Fruit fly (Drosophila melanogaster) whole organism, wandering third instar larva: ENCODE data around the gene dj-1beta.

Experiments
- Abd-B ChIP-seq: fragments of >200 bp; optimal IDR thresholded peaks from 2 replicates; lab custom pipeline; 2017; ENCODE audit warnings: missing biosample characterization, missing genetic modification characterization
- CG9705 ChIP-seq: fragments of 200-800 bp; sonication (Bioruptor generic); optimal IDR thresholded peaks from 2 replicates; lab custom pipeline; 2018; ENCODE audit warnings: missing biosample characterization, mild to moderate bottlenecking, missing genetic modification characterization
- Dfd ChIP-seq: fragments of >200 bp; optimal IDR thresholded peaks from 2 replicates; lab custom pipeline; 2017; ENCODE audit warnings: missing biosample characterization, missing genetic modification characterization
- Dif ChIP-seq: fragments of 200-275, 200-300 bp; sonication (Bioruptor generic); optimal IDR thresholded peaks from 2 replicates; lab custom pipeline; 2018; ENCODE audit warnings: missing biosample characterization, missing genetic modification characterization; ENCODE audit not compliant: partially characterized antibody
- GATAd ChIP-seq: sonication (Bioruptor generic); optimal IDR thresholded peaks from 2 replicates; lab custom pipeline; 2016; ENCODE audit warnings: missing biosample characterization, missing genetic modification characterization
- HLH106 ChIP-seq: fragments of 200-800 bp; optimal IDR thresholded peaks from 3 replicates; lab custom pipeline; 2019; ENCODE audit warnings: missing biosample characterization, mild to moderate bottlenecking, missing genetic modification characterization, moderate library complexity
- Hnf4 ChIP-seq: fragments of 200-800 bp; sonication (Bioruptor generic); optimal IDR thresholded peaks from 2 replicates; lab custom pipeline; 2016; ENCODE audit warnings: missing biosample characterization, mild to moderate bottlenecking, missing genetic modification characterization
- Hr78 ChIP-seq: fragments of >200 bp; optimal IDR thresholded peaks from 2 replicates; lab custom pipeline; 2017; ENCODE audit warnings: missing biosample characterization, missing genetic modification characterization
- Hr83 ChIP-seq: fragments of 200-300 bp; sonication (Bioruptor generic); optimal IDR thresholded peaks from 2 replicates; lab custom pipeline; 2016; ENCODE audit warnings: missing biosample characterization, mild to moderate bottlenecking, missing genetic modification characterization, moderate library complexity; ENCODE audit not compliant: poor library complexity, severe bottlenecking
- Jra ChIP-seq: sonication (Bioruptor generic); optimal IDR thresholded peaks from 2 replicates; lab custom pipeline; 2016; ENCODE audit warnings: missing biosample characterization, missing genetic modification characterization
- Mio ChIP-seq: sonication (Bioruptor generic); optimal IDR thresholded peaks from 2 replicates; lab custom pipeline; 2016; ENCODE audit warnings: missing biosample characterization, missing genetic modification characterization
- Myc ChIP-seq: fragments of >200 bp; optimal IDR thresholded peaks from 2 replicates; lab custom pipeline; 2017
- N ChIP-seq: fragments of >200 bp; optimal IDR thresholded peaks from 2 replicates; lab custom pipeline; 2018; ENCODE audit warnings: missing biosample characterization, missing external identifiers, missing genetic modification characterization
- OdsH ChIP-seq: fragments of 200-800 bp; sonication (Bioruptor generic); optimal IDR thresholded peaks from 2 replicates; lab custom pipeline; 2016; ENCODE audit warnings: missing biosample characterization, mild to moderate bottlenecking, missing genetic modification characterization
- Rel ChIP-seq, 2 experiments: fragments of 200-800 bp; sonication (Bioruptor generic) in 1 of 2; optimal IDR thresholded peaks; 2 replicates in 1 of 2; 3 replicates in 1 of 2; lab custom pipeline; 2016 to 2019; ENCODE audit warnings: mild to moderate bottlenecking in 2 of 2, missing biosample characterization in 2 of 2, missing genetic modification characterization in 2 of 2, moderate library complexity in 1 of 2
- Sp1 ChIP-seq: fragments of 200-800 bp; sonication (Bioruptor generic); optimal IDR thresholded peaks from 3 replicates; lab custom pipeline; 2019; ENCODE audit warnings: missing biosample characterization, mild to moderate bottlenecking, missing genetic modification characterization, moderate library complexity
- Vsx2 ChIP-seq: fragments of 200-300, 225-300 bp; sonication (Bioruptor generic); optimal IDR thresholded peaks from 2 replicates; lab custom pipeline; 2018; ENCODE audit warnings: missing biosample characterization, missing genetic modification characterization; ENCODE audit not compliant: partially characterized antibody
- br ChIP-seq: fragments of 200-800 bp; sonication (Bioruptor generic); optimal IDR thresholded peaks from 2 replicates; lab custom pipeline; 2016; ENCODE audit warnings: missing biosample characterization, missing genetic modification characterization
- brk ChIP-seq: fragments of 200-800 bp; sonication (Bioruptor generic); optimal IDR thresholded peaks from 2 replicates; lab custom pipeline; 2016; ENCODE audit warnings: missing biosample characterization, mild to moderate bottlenecking, missing genetic modification characterization
- dl ChIP-seq, 2 experiments: fragments of 175-275, 200-275 bp in 1 of 2; fragments of 200-275 bp in 1 of 2; sonication (Bioruptor generic); optimal IDR thresholded peaks; lab custom pipeline; 2018; ENCODE audit warnings: mild to moderate bottlenecking in 2 of 2, missing biosample characterization in 2 of 2, missing genetic modification characterization in 2 of 2, moderate library complexity in 2 of 2; ENCODE audit not compliant: partially characterized antibody in 2 of 2, insufficient read depth in 1 of 2
- dmrt93B ChIP-seq: fragments of 200-800 bp; sonication (Bioruptor generic); optimal IDR thresholded peaks from 2 replicates; lab custom pipeline; 2018; ENCODE audit warnings: missing biosample characterization, mild to moderate bottlenecking, missing genetic modification characterization
- dsf ChIP-seq: sonication (Bioruptor generic); optimal IDR thresholded peaks from 2 replicates; lab custom pipeline; 2016; ENCODE audit warnings: missing biosample characterization, missing genetic modification characterization, borderline replicate concordance
- ey ChIP-seq: fragments of 200-800 bp; sonication (Bioruptor generic); optimal IDR thresholded peaks from 2 replicates; lab custom pipeline; 2016; ENCODE audit warnings: missing biosample characterization, missing genetic modification characterization
- foxo ChIP-seq, 2 experiments: fragments of 200-800 bp; sonication (Bioruptor generic); optimal IDR thresholded peaks; 2 replicates in 1 of 2; 3 replicates in 1 of 2; lab custom pipeline; 2016 to 2017; ENCODE audit warnings: missing biosample characterization in 2 of 2, missing genetic modification characterization in 2 of 2
- fru ChIP-seq: fragments of 200-800 bp; sonication (Bioruptor generic); optimal IDR thresholded peaks from 3 replicates; lab custom pipeline; 2016; ENCODE audit warnings: missing biosample characterization, mild to moderate bottlenecking, missing genetic modification characterization
- h ChIP-seq: fragments of 200-800 bp; sonication (Bioruptor generic); optimal IDR thresholded peaks from 3 replicates; lab custom pipeline; 2016; ENCODE audit warnings: missing biosample characterization, mild to moderate bottlenecking, missing genetic modification characterization
- jim ChIP-seq: fragments of 175-275, 200-325 bp; sonication (Bioruptor generic); optimal IDR thresholded peaks from 2 replicates; lab custom pipeline; 2016; ENCODE audit warnings: missing biosample characterization, mild to moderate bottlenecking, missing genetic modification characterization
- lola ChIP-seq: fragments of >200 bp; optimal IDR thresholded peaks from 2 replicates; lab custom pipeline; 2017; ENCODE audit warnings: missing biosample characterization, missing genetic modification characterization
- pan ChIP-seq: fragments of >200 bp; optimal IDR thresholded peaks from 2 replicates; lab custom pipeline; 2017
- psq ChIP-seq: fragments of 200-800 bp; sonication (Bioruptor generic); optimal IDR thresholded peaks from 3 replicates; lab custom pipeline; 2017; ENCODE audit warnings: missing biosample characterization, mild to moderate bottlenecking, missing genetic modification characterization, moderate library complexity
- rgr ChIP-seq: fragments of 200-800 bp; sonication (Bioruptor generic); optimal IDR thresholded peaks from 3 replicates; lab custom pipeline; 2016; ENCODE audit warnings: missing biosample characterization, mild to moderate bottlenecking, missing genetic modification characterization
- sv ChIP-seq: fragments of 200-800 bp; sonication (Bioruptor generic); optimal IDR thresholded peaks from 3 replicates; lab custom pipeline; 2016; ENCODE audit warnings: missing biosample characterization, missing genetic modification characterization
- tai ChIP-seq: sonication (Bioruptor generic); optimal IDR thresholded peaks from 2 replicates; lab custom pipeline; 2016; ENCODE audit warnings: missing biosample characterization, missing genetic modification characterization
- usp ChIP-seq: fragments of >200 bp; optimal IDR thresholded peaks from 2 replicates; lab custom pipeline; 2017; ENCODE audit warnings: missing biosample characterization, missing genetic modification characterization
- woc ChIP-seq: sonication (Bioruptor generic); optimal IDR thresholded peaks from 2 replicates; lab custom pipeline; 2016; ENCODE audit warnings: missing biosample characterization, mild to moderate bottlenecking, missing genetic modification characterization

The dj-1beta gene

DNA sequence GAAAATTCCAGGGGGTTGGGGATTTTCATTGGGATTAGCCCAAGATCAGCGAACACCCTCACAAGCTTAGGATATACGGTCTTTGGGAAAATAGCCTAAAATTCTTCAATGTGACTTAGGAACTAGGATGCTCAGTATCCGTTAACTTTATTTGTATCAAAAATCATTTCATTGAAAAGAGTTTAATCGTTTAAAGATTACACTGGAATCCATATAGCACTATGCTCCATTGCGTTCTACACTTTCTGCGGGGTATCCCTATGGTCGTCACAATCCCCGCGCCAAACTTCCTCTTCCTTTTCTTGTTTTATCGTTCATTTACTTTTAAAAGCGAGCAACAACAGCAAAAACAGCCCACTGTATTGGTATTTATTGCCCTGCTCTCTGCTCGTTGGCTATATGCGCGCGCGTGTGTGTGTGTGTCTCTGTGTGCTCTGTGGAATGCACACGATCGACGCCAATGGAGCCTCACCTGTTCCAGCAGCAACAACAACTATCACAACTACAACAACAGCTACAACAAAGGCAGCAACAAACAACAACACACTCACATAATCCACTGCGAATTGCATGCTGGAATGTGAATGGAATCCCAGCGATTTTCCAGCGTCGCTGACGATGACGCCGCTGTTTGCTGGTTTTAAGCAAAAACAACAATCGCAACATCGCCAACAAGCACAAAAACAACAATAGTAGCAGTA lies 3.0 kb upstream of the dj-1beta start:
- TF ChIP-seq ey (GFP tag; lab: Kevin White, UChicago) (peak; percentile 53), foxo (GFP tag; optimal IDR thresholded peaks at IDR 0.05; lab: Kevin White, UChicago) (peak in 1 of 2 experiments; percentile 60), dmrt93B (GFP tag; lab: Kevin White, UChicago) (peak; percentile 48), Dfd (GFP tag; lab: Kevin White, UChicago) (no peak), dl (GFP tag; optimal IDR thresholded peaks at IDR 0.05; lab: Kevin White, UChicago; ENCODE audit: insufficient read depth in 1 of 2, partially characterized antibody in 2 of 2) (no peak), Hnf4 (GFP tag; lab: Kevin White, UChicago) (peak; percentile 32), Sp1 (GFP tag; lab: Kevin White, UChicago) (peak; percentile 65), Vsx2 (GFP tag; lab: Kevin White, UChicago) (no peak), Hr78 (GFP tag; lab: Kevin White, UChicago) (no peak), sv (GFP tag; lab: Kevin White, UChicago) (no peak), brk (no peak), usp (GFP tag; lab: Kevin White, UChicago) (no peak), br (GFP tag; lab: Kevin White, UChicago) (peak; percentile 22), OdsH (GFP tag; lab: Kevin White, UChicago) (peak; percentile 30), dsf (no peak), psq (GFP tag; lab: Kevin White, UChicago) (peak; percentile 75), Mio (no peak), Jra (peak; percentile 7), Rel (GFP tag; optimal IDR thresholded peaks at IDR 0.05; lab: Kevin White, UChicago) (no peak), Rel (tag; optimal IDR thresholded peaks at IDR 0.05; lab: Kevin White, UChicago) (peak; percentile 30), rgr (GFP tag; lab: Kevin White, UChicago) (peak; percentile 12), HLH106 (peak; percentile 53), CG9705 (GFP tag; lab: Kevin White, UChicago) (no peak), h (GFP tag; lab: Kevin White, UChicago) (peak; percentile 29), woc (GFP tag; lab: Kevin White, UChicago) (peak; percentile 60), N (GFP tag; lab: Kevin White, UChicago) (no peak), tai (GFP tag; lab: Kevin White, UChicago) (no peak), fru (GFP tag; lab: Kevin White, UChicago) (peak; percentile 25), pan (lab: Kevin White, UChicago) (peak; percentile 38)

dm6 chr3R:30805196-30805595 lies 1.7 kb upstream of the dj-1beta start:
- peak; percentile 17 for TF ChIP-seq woc (GFP tag; lab: Kevin White, UChicago)
- TF ChIP-seq psq (GFP tag; lab: Kevin White, UChicago) = no peak
- no peak for TF ChIP-seq Abd-B (GFP tag; lab: Kevin White, UChicago)
- TF ChIP-seq N (GFP tag; lab: Kevin White, UChicago) = no peak
- TF ChIP-seq HLH106 = peak; percentile 10
- peak in 1 of 2 experiments; percentile 17 for TF ChIP-seq foxo (GFP tag; optimal IDR thresholded peaks at IDR 0.05; lab: Kevin White, UChicago)
- TF ChIP-seq jim = no peak
- peak; percentile 4 for TF ChIP-seq br (GFP tag; lab: Kevin White, UChicago)
- TF ChIP-seq, all 38 proteins: peak for 4

DNA sequence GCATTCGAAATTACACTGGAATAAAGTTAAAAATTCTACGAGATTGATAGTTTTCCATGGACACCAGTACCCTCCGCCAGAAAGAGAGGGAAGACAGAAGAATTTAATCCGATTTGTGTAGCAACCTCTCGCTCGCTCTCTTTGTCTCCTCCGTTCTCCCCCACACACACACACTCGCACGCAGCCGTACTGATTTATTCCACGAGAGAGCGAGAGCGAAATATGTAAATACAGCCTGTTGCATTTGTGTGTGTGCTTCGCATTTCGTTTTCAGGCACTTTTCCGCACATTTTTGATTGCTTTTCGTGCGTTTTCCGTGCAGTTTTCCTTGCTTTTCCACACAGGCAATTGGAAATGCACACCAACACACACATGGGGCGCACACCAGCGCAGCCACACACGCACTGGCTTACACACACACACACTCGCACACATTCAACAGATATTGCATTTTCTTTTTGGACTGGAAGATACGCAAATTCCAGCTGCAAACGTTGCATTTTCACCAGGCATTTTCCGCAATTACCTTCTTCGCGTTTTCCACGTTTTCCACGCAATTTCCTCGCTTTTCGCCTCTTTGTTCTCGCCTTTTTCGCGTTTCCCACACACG lies 1.1 kb upstream of the dj-1beta start:
- peak; percentile 15 for TF ChIP-seq Dif (GFP tag; lab: Kevin White, UChicago)
- TF ChIP-seq pan (lab: Kevin White, UChicago) = no peak
- no peak for TF ChIP-seq Hnf4 (GFP tag; lab: Kevin White, UChicago)
- TF ChIP-seq HLH106 = no peak
- TF ChIP-seq tai (GFP tag; lab: Kevin White, UChicago) = no peak
- TF ChIP-seq Abd-B (GFP tag; lab: Kevin White, UChicago) = peak; percentile 19
- no peak for TF ChIP-seq woc (GFP tag; lab: Kevin White, UChicago)
- peak; percentile 7 for TF ChIP-seq OdsH (GFP tag; lab: Kevin White, UChicago)
- peak; percentile 36 for TF ChIP-seq lola (GFP tag; lab: Kevin White, UChicago)
- TF ChIP-seq Hr83 (GFP tag; lab: Kevin White, UChicago) = no peak
- no peak for TF ChIP-seq Dfd (GFP tag; lab: Kevin White, UChicago)
- peak; percentile 20 for TF ChIP-seq h (GFP tag; lab: Kevin White, UChicago)
- TF ChIP-seq Myc (lab: Kevin White, UChicago) = no peak
- no peak for TF ChIP-seq br (GFP tag; lab: Kevin White, UChicago)
- TF ChIP-seq Mio = no peak
- TF ChIP-seq N (GFP tag; lab: Kevin White, UChicago) = peak; percentile 66
- TF ChIP-seq usp (GFP tag; lab: Kevin White, UChicago) = no peak
- peak; percentile 68 for TF ChIP-seq psq (GFP tag; lab: Kevin White, UChicago)
- TF ChIP-seq Rel (GFP tag; optimal IDR thresholded peaks at IDR 0.05; lab: Kevin White, UChicago) = no peak
- TF ChIP-seq Rel (tag; optimal IDR thresholded peaks at IDR 0.05; lab: Kevin White, UChicago) = no peak
- TF ChIP-seq brk = no peak
- no peak for TF ChIP-seq fru (GFP tag; lab: Kevin White, UChicago)
- TF ChIP-seq GATAd (GFP tag; lab: Kevin White, UChicago) = no peak
